Fruit fly (Drosophila melanogaster) whole organism, embryonic: ENCODE data around the gene cic.

Experiments
- Asciz ChIP-seq: fragments of 200-800 bp; sonication (Bioruptor generic); optimal IDR thresholded peaks from 2 replicates; lab custom pipeline; 2017; ENCODE audit warnings: missing biosample characterization, mild to moderate bottlenecking, missing genetic modification characterization, missing genetic modification reagents
- CG10431 ChIP-seq: fragments of 200-800 bp; sonication (Bioruptor generic); optimal IDR thresholded peaks from 3 replicates; lab custom pipeline; 2018; ENCODE audit warnings: missing biosample characterization, mild to moderate bottlenecking, missing genetic modification characterization
- CG11247 ChIP-seq: fragments of 200-800 bp; sonication (Bioruptor generic); IDR thresholded peaks from 2 replicates; pipeline ENCODE4 v1.3.6; 2022; ENCODE audit warnings: missing biosample characterization, missing genetic modification characterization
- CG12071 ChIP-seq: fragments of 200-800 bp; sonication (Bioruptor generic); optimal IDR thresholded peaks from 3 replicates; lab custom pipeline; 2018; ENCODE audit warnings: missing biosample characterization, mild to moderate bottlenecking, missing genetic modification characterization
- CG13624 ChIP-seq: fragments of 200-800 bp; sonication (Bioruptor generic); optimal IDR thresholded peaks from 2 replicates; lab custom pipeline; 2016; ENCODE audit warnings: missing biosample characterization, missing genetic modification characterization
- CG15073 ChIP-seq: fragments of 200-800 bp; sonication (Bioruptor generic); optimal IDR thresholded peaks from 2 replicates; lab custom pipeline; 2016; ENCODE audit warnings: missing biosample characterization, missing genetic modification characterization
- CG15514 ChIP-seq: fragments of 200-800 bp; sonication (Bioruptor generic); optimal IDR thresholded peaks from 3 replicates; lab custom pipeline; 2017; ENCODE audit warnings: missing biosample characterization, missing genetic modification characterization, mild to moderate bottlenecking, moderate library complexity, missing genetic modification reagents
- CG17912 ChIP-seq: fragments of 200-800 bp; sonication (Bioruptor generic); optimal IDR thresholded peaks from 2 replicates; lab custom pipeline; 2018; ENCODE audit warnings: missing biosample characterization, mild to moderate bottlenecking, missing genetic modification characterization
- CG2120 ChIP-seq: fragments of 200-800 bp; sonication (Bioruptor generic); optimal IDR thresholded peaks from 3 replicates; lab custom pipeline; 2016; ENCODE audit warnings: missing biosample characterization, missing genetic modification characterization
- CG2199 ChIP-seq: fragments of 200-800 bp; sonication (Bioruptor generic); IDR thresholded peaks from 3 replicates; pipeline ENCODE4 v1.3.6; 2022; ENCODE audit warnings: missing biosample characterization, missing genetic modification characterization
- CG30403 ChIP-seq: fragments of 200-800 bp; sonication (Bioruptor generic); optimal IDR thresholded peaks from 3 replicates; lab custom pipeline; 2016; ENCODE audit warnings: missing biosample characterization, missing genetic modification characterization
- CG31388 ChIP-seq: fragments of 200-800 bp; sonication (Bioruptor generic); optimal IDR thresholded peaks from 2 replicates; lab custom pipeline; 2016; ENCODE audit warnings: missing biosample characterization, missing genetic modification characterization
- CG31441 ChIP-seq: fragments of 200-800 bp; sonication (Bioruptor generic); IDR thresholded peaks from 2 replicates; pipeline ENCODE4 v1.3.6; 2022; ENCODE audit warnings: missing biosample characterization, missing genetic modification characterization
- CG3163 ChIP-seq: fragments of 200-800 bp; sonication (Bioruptor generic); optimal IDR thresholded peaks from 3 replicates; lab custom pipeline; 2016; ENCODE audit warnings: missing biosample characterization, missing genetic modification characterization
- CG4282 ChIP-seq: fragments of 200-800 bp; sonication (Bioruptor generic); optimal IDR thresholded peaks from 2 replicates; lab custom pipeline; 2016; ENCODE audit warnings: missing biosample characterization, missing genetic modification characterization
- CG4360 ChIP-seq: fragments of 200-800 bp; sonication (Bioruptor generic); IDR thresholded peaks from 2 replicates; pipeline ENCODE4 v1.3.6; 2022; ENCODE audit warnings: missing biosample characterization, missing genetic modification characterization
- CG9797 ChIP-seq: fragments of 200-800 bp; sonication (Bioruptor generic); optimal IDR thresholded peaks from 3 replicates; lab custom pipeline; 2018; ENCODE audit warnings: missing biosample characterization, mild to moderate bottlenecking, missing genetic modification characterization
- D19B ChIP-seq: fragments of 200-800 bp; sonication (Bioruptor generic); optimal IDR thresholded peaks from 2 replicates; lab custom pipeline; 2017; ENCODE audit warnings: missing biosample characterization, mild to moderate bottlenecking, missing genetic modification characterization
- Deaf1 ChIP-seq: fragments of 200-800 bp; optimal IDR thresholded peaks from 3 replicates; lab custom pipeline; 2019; ENCODE audit warnings: missing biosample characterization, mild to moderate bottlenecking, missing genetic modification characterization, moderate library complexity
- Dp ChIP-seq: fragments of 200-800 bp; sonication (Bioruptor generic); optimal IDR thresholded peaks from 2 replicates; lab custom pipeline; 2018; ENCODE audit warnings: missing biosample characterization, mild to moderate bottlenecking, missing genetic modification characterization, moderate library complexity
- Hmx ChIP-seq: fragments of 200-800 bp; sonication (Bioruptor generic); optimal IDR thresholded peaks from 2 replicates; lab custom pipeline; 2016; ENCODE audit warnings: missing biosample characterization, missing genetic modification characterization
- Hr39 ChIP-seq: fragments of >200 bp; optimal IDR thresholded peaks from 2 replicates; lab custom pipeline; 2017
- Hr51 ChIP-seq, 2 experiments: fragments of 200-800 bp; sonication (Bioruptor generic); optimal IDR thresholded peaks; 2 replicates in 1 of 2; 3 replicates in 1 of 2; lab custom pipeline; 2016 to 2018; ENCODE audit warnings: missing biosample characterization in 2 of 2, missing genetic modification characterization in 2 of 2, mild to moderate bottlenecking in 1 of 2, moderate library complexity in 1 of 2
- Lhr ChIP-seq: fragments of 200-800 bp; sonication (Bioruptor generic); optimal IDR thresholded peaks from 3 replicates; lab custom pipeline; 2017; ENCODE audit warnings: mild to moderate bottlenecking, missing biosample characterization, missing genetic modification reagents, missing genetic modification characterization
- Meics ChIP-seq: fragments of 200-800 bp; sonication (Bioruptor generic); optimal IDR thresholded peaks from 2 replicates; lab custom pipeline; 2017; ENCODE audit warnings: missing biosample characterization, mild to moderate bottlenecking, missing genetic modification characterization
- Mes4 ChIP-seq: fragments of 200-800 bp; sonication (Bioruptor generic); optimal IDR thresholded peaks from 2 replicates; lab custom pipeline; 2016; ENCODE audit warnings: missing biosample characterization, missing genetic modification characterization
- Nf-YA ChIP-seq: fragments of 200-800 bp; sonication (Bioruptor generic); IDR thresholded peaks from 2 replicates; pipeline ENCODE4 v1.3.6; 2022; ENCODE audit warnings: missing biosample characterization, missing genetic modification characterization
- Optix ChIP-seq: fragments of 200-800 bp; sonication (Bioruptor generic); IDR thresholded peaks from 3 replicates; pipeline ENCODE4 v1.3.6; 2022; ENCODE audit warnings: missing biosample characterization, missing genetic modification characterization
- Ravus ChIP-seq: fragments of 200-800 bp; sonication (Bioruptor generic); IDR thresholded peaks from 2 replicates; pipeline ENCODE4 v1.3.6; 2022; ENCODE audit warnings: missing biosample characterization, missing genetic modification characterization
- Rx ChIP-seq: fragments of 200-800 bp; sonication (Bioruptor generic); IDR thresholded peaks from 2 replicates; pipeline ENCODE4 v1.3.6; 2022; ENCODE audit warnings: missing biosample characterization, missing genetic modification characterization
- Stat92E ChIP-seq, 3 experiments: fragments of >200 bp in 2 of 3; fragments of 200-800 bp in 1 of 3; sonication (Bioruptor generic) in 1 of 3; optimal IDR thresholded peaks; 2 replicates each; lab custom pipeline; 2017 to 2019; ENCODE audit warnings: missing biosample characterization in 3 of 3, missing genetic modification characterization in 3 of 3, mild to moderate bottlenecking in 1 of 3, moderate library complexity in 1 of 3
- ato ChIP-seq: fragments of 200-800 bp; sonication (Bioruptor generic); IDR thresholded peaks from 2 replicates; pipeline ENCODE4 v1.3.6; 2022; ENCODE audit warnings: missing biosample characterization, missing genetic modification characterization; ENCODE audit not compliant: partially characterized antibody
- cato ChIP-seq: fragments of 200-800 bp; sonication (Bioruptor generic); optimal IDR thresholded peaks from 2 replicates; lab custom pipeline; 2016; ENCODE audit warnings: missing biosample characterization, missing genetic modification characterization, borderline replicate concordance
- croc ChIP-seq: fragments of 200-800 bp; sonication (Bioruptor generic); conservative IDR thresholded peaks from 3 replicates; pipeline ENCODE4 v1.3.6; 2022; ENCODE audit warnings: missing biosample characterization, missing genetic modification characterization
- disco-r ChIP-seq: fragments of 200-800 bp; sonication (Bioruptor generic); optimal IDR thresholded peaks from 2 replicates; lab custom pipeline; 2016; ENCODE audit warnings: missing biosample characterization, missing genetic modification characterization
- dm ChIP-seq: fragments of 200-800 bp; sonication (Bioruptor generic); optimal IDR thresholded peaks from 3 replicates; lab custom pipeline; 2016; ENCODE audit warnings: missing biosample characterization, missing genetic modification characterization
- fd102C ChIP-seq: fragments of 200-800 bp; sonication (Bioruptor generic); optimal IDR thresholded peaks from 2 replicates; lab custom pipeline; 2018; ENCODE audit warnings: missing biosample characterization, mild to moderate bottlenecking, missing genetic modification characterization, moderate library complexity
- fd3F ChIP-seq: fragments of 200-800 bp; sonication (Bioruptor generic); optimal IDR thresholded peaks from 2 replicates; lab custom pipeline; 2018; ENCODE audit warnings: missing biosample characterization, mild to moderate bottlenecking, missing genetic modification characterization, moderate library complexity
- gro ChIP-seq: fragments of 200-800 bp; sonication (Bioruptor generic); optimal IDR thresholded peaks from 2 replicates; lab custom pipeline; 2016; ENCODE audit warnings: missing biosample characterization, missing genetic modification characterization
- insv ChIP-seq, 2 experiments: fragments of 200-800 bp; sonication (Bioruptor generic); optimal IDR thresholded peaks; 3 replicates each; lab custom pipeline; 2016 to 2018; ENCODE audit warnings: missing biosample characterization in 2 of 2, missing genetic modification characterization in 2 of 2
- phol ChIP-seq: fragments of 200-800 bp; sonication (Bioruptor generic); optimal IDR thresholded peaks from 3 replicates; lab custom pipeline; 2018; ENCODE audit warnings: missing biosample characterization, mild to moderate bottlenecking, missing genetic modification characterization, moderate library complexity
- psq ChIP-seq: fragments of 200-800 bp; sonication (Bioruptor generic); optimal IDR thresholded peaks from 2 replicates; lab custom pipeline; 2017; ENCODE audit warnings: missing biosample characterization, missing genetic modification characterization
- sisA ChIP-seq: fragments of 200-800 bp; sonication (Bioruptor generic); IDR thresholded peaks from 2 replicates; pipeline ENCODE4 v1.3.6; 2022; ENCODE audit warnings: missing biosample characterization, missing genetic modification characterization
- ssp ChIP-seq: fragments of 200-800 bp; sonication (Bioruptor generic); IDR thresholded peaks from 2 replicates; pipeline ENCODE4 v1.3.6; 2022; ENCODE audit warnings: missing biosample characterization, missing genetic modification characterization
- trem ChIP-seq: fragments of 200-800 bp; optimal IDR thresholded peaks from 3 replicates; lab custom pipeline; 2019; ENCODE audit warnings: missing biosample characterization, mild to moderate bottlenecking, missing genetic modification characterization, moderate library complexity
- wek ChIP-seq: fragments of 200-800 bp; sonication (Bioruptor generic); optimal IDR thresholded peaks from 3 replicates; lab custom pipeline; 2018; ENCODE audit warnings: missing biosample characterization, mild to moderate bottlenecking, missing genetic modification characterization, moderate library complexity
- zen ChIP-seq: fragments of 200-800 bp; sonication (Bioruptor generic); optimal IDR thresholded peaks from 3 replicates; lab custom pipeline; 2018; ENCODE audit warnings: missing biosample characterization, mild to moderate bottlenecking, missing genetic modification characterization, moderate library complexity
- zf30C ChIP-seq: fragments of 200-800 bp; sonication (Bioruptor generic); optimal IDR thresholded peaks from 3 replicates; lab custom pipeline; 2018; ENCODE audit warnings: missing biosample characterization, mild to moderate bottlenecking, missing genetic modification characterization
- zfh1 ChIP-seq: fragments of 200-800 bp; sonication (Bioruptor generic); IDR thresholded peaks from 3 replicates; pipeline ENCODE4 v1.3.6; 2022; ENCODE audit warnings: missing biosample characterization, missing genetic modification characterization

cic gene

dm6 chr3R:20327572-20328483 is 75.3 kb downstream of the cic start, which contains the start of the genes CG4360 and Sirt2 (continued):
- TF ChIP-seq Asciz (GFP tag; lab: Kevin White, UChicago) (no peak), zen (tag; lab: Kevin White, UChicago) (no peak), Dp (GFP tag; lab: Kevin White, UChicago) (peak; percentile 33), Hmx (GFP tag; lab: Kevin White, UChicago) (peak; percentile 36), ssp (GFP tag; lab: Robert Waterston, UW) (peak; percentile 44; the same call in 1 of the 2 replicates), phol (tag; lab: Kevin White, UChicago) (peak; percentile 69), zf30C (GFP tag; lab: Kevin White, UChicago) (no peak), Optix (0 out of 3 replicates have a peak, but pooled peaks have one; percentile 39), CG15073 (GFP tag; lab: Kevin White, UChicago) (no peak), sisA (peak; percentile 33; the same call in 1 of the 2 replicates), croc (GFP tag; lab: Robert Waterston, UW) (no peak), fd3F (GFP tag; lab: Kevin White, UChicago) (no peak), Hr39 (no peak), Ravus (GFP tag; lab: Robert Waterston, UW) (no peak), Meics (GFP tag; lab: Kevin White, UChicago) (peak; percentile 32), Deaf1 (tag; lab: Kevin White, UChicago) (no peak), CG17912 (GFP tag; lab: Kevin White, UChicago) (peak; percentile 63), CG13624 (GFP tag; lab: Kevin White, UChicago) (peak; percentile 64), trem (tag; lab: Kevin White, UChicago) (peak; percentile 44), Nf-YA (GFP tag; lab: Robert Waterston, UW) (no peak), disco-r (GFP tag; lab: Kevin White, UChicago) (no peak), dm (GFP tag; lab: Kevin White, UChicago) (peak; percentile 98), CG3163 (peak; percentile 28), CG11247 (GFP tag; lab: Robert Waterston, UW) (peak; percentile 57; the same call in 1 of the 2 replicates), CG4282 (GFP tag; lab: Kevin White, UChicago) (no peak), CG9797 (GFP tag; lab: Kevin White, UChicago) (peak; percentile 22), Mes4 (GFP tag; lab: Kevin White, UChicago) (no peak), CG12071 (GFP tag; lab: Kevin White, UChicago) (no peak), wek (GFP tag; lab: Kevin White, UChicago) (peak; percentile 29), Rx (no peak), insv (GFP tag; optimal IDR thresholded peaks at IDR 0.05; lab: Kevin White, UChicago) (no peak), CG2120 (GFP tag; lab: Kevin White, UChicago) (peak; percentile 74), CG15514 (peak; percentile 77), psq (GFP tag; lab: Kevin White, UChicago) (no peak), zfh1 (GFP tag; lab: Robert Waterston, UW) (no peak), CG10431 (peak; percentile 11), CG30403 (peak; percentile 59), cato (GFP tag; lab: Kevin White, UChicago) (no peak), Hr51 (GFP tag; optimal IDR thresholded peaks at IDR 0.05; lab: Kevin White, UChicago) (peak in 1 of 2 experiments; percentile 4), CG31441 (GFP tag; lab: Robert Waterston, UW) (no peak), CG4360 (peak; percentile 10; the same call in 1 of the 2 replicates), gro (peak; percentile 32), ato (GFP tag; lab: Robert Waterston, UW) (peak; percentile 83), Stat92E (GFP tag; optimal IDR thresholded peaks at IDR 0.05; lab: Kevin White, UChicago) (no peak), D19B (no peak), fd102C (GFP tag; lab: Kevin White, UChicago) (no peak), Lhr (peak; percentile 18), CG2199 (GFP tag; lab: Robert Waterston, UW) (no peak), CG31388 (GFP tag; lab: Kevin White, UChicago) (no peak)
